Worm (Caenorhabditis elegans) whole organism, midembryonic: ENCODE results near the gene T19D7.5.

ENCODE experiments used
- T22C8.4 ChIP-seq: fragments of 200-800 bp; sonication (Bioruptor generic); IDR thresholded peaks from 2 replicates; pipeline ENCODE4 v1.3.6; 2022; ENCODE audit warnings: missing genetic modification characterization, missing compliant biosample characterization
- cog-1 ChIP-seq: sonication (generic microtip); optimal IDR thresholded peaks from 2 replicates; lab custom pipeline; 2016; ENCODE audit warnings: missing genetic modification characterization, missing compliant biosample characterization
- flt-1 ChIP-seq: fragments of 200-800 bp; sonication (Bioruptor generic); IDR thresholded peaks from 2 replicates; pipeline ENCODE4 v1.3.6; 2022; ENCODE audit warnings: missing genetic modification characterization, missing compliant biosample characterization
- klf-2 ChIP-seq: fragments of 200-800 bp; sonication (Bioruptor generic); conservative IDR thresholded peaks from 2 replicates; pipeline ENCODE4 v1.3.6; 2022; ENCODE audit warnings: missing genetic modification reagents, missing genetic modification characterization, missing compliant biosample characterization
- med-1 ChIP-seq: sonication (generic microtip); optimal IDR thresholded peaks from 2 replicates; lab custom pipeline; 2017; ENCODE audit warnings: missing genetic modification characterization, mild to moderate bottlenecking, missing compliant biosample characterization, antibody characterized with exemption, missing genetic modification reagents; ENCODE audit not compliant: insufficient read depth
- ref-1 ChIP-seq: fragments of 200-800 bp; sonication (Bioruptor generic); conservative IDR thresholded peaks from 2 replicates; pipeline ENCODE4 v1.3.6; 2022; ENCODE audit warnings: missing genetic modification reagents, missing genetic modification characterization, missing compliant biosample characterization
- tab-1 ChIP-seq: fragments of 200-800 bp; sonication (Bioruptor generic); IDR thresholded peaks from 2 replicates; pipeline ENCODE4 v1.3.6; 2022; ENCODE audit warnings: missing genetic modification characterization, missing compliant biosample characterization
- ztf-23 ChIP-seq: fragments of 200-800 bp; sonication (Bioruptor generic); IDR thresholded peaks from 2 replicates; pipeline ENCODE4 v1.3.6; 2022; ENCODE audit warnings: missing genetic modification reagents, missing genetic modification characterization, missing compliant biosample characterization
- ztf-29 ChIP-seq: fragments of 200-800 bp; sonication (Bioruptor generic); IDR thresholded peaks from 2 replicates; pipeline ENCODE4 v1.3.6; 2022; ENCODE audit warnings: missing genetic modification reagents, missing genetic modification characterization, missing compliant biosample characterization

T19D7.5 gene

ce11 chrX:670603-671002 is 4.6 kb upstream of the T19D7.5 start, which contains the start of gene T19D7.6:
Gene T19D7.6 (minus strand): TSS chrX:670800.
- no peak for TF ChIP-seq ref-1 (GFP tag; lab: Robert Waterston, UW)
- no peak for TF ChIP-seq flt-1 (GFP tag; lab: Robert Waterston, UW)
- TF ChIP-seq cog-1 (tag; lab: Kevin White, UChicago): no peak
- no peak for TF ChIP-seq tab-1 (GFP tag; lab: Robert Waterston, UW)
- no peak for TF ChIP-seq med-1 (GFP tag; lab: Kevin White, UChicago)
- no peak for TF ChIP-seq klf-2 (GFP tag; lab: Robert Waterston, UW)
- no peak for TF ChIP-seq ztf-29 (GFP tag; lab: Robert Waterston, UW)
- no peak for TF ChIP-seq T22C8.4 (GFP tag; lab: Robert Waterston, UW)
- no peak for TF ChIP-seq ztf-23 (GFP tag; lab: Robert Waterston, UW)

ce11 chrX:661727-662330 is 4.2 kb downstream of the T19D7.5 start, which contains the start of gene rund-1:
Gene rund-1 (minus strand): TSS chrX:661777.
- TF ChIP-seq ztf-23 (GFP tag; lab: Robert Waterston, UW): no peak
- TF ChIP-seq ztf-29 (GFP tag; lab: Robert Waterston, UW): no peak
- TF ChIP-seq tab-1 (GFP tag; lab: Robert Waterston, UW): no peak
- no peak for TF ChIP-seq ref-1 (GFP tag; lab: Robert Waterston, UW)

- TF ChIP-seq cog-1 (tag; lab: Kevin White, UChicago) (no peak), ztf-29 (GFP tag; lab: Robert Waterston, UW) (no peak), med-1 (GFP tag; lab: Kevin White, UChicago) (no peak), ref-1 (GFP tag; lab: Robert Waterston, UW) (no peak), ztf-23 (GFP tag; lab: Robert Waterston, UW) (no peak), klf-2 (GFP tag; lab: Robert Waterston, UW) (no peak), tab-1 (GFP tag; lab: Robert Waterston, UW) (no peak), T22C8.4 (GFP tag; lab: Robert Waterston, UW) (no peak), flt-1 (GFP tag; lab: Robert Waterston, UW) (no peak)
These were observed 10.1 kb downstream of the T19D7.5 start, which contains the start of gene lpr-7 for ce11 chrX:655884-656283. Gene lpr-7 (plus strand): TSS chrX:656184.

ce11 chrX:654804-655203 is 11.2 kb downstream of the T19D7.5 start, which contains the start of gene ifc-2:
Gene ifc-2 (minus strand): TSS chrX:654904.
- TF ChIP-seq T22C8.4 (GFP tag; lab: Robert Waterston, UW) (no peak), ref-1 (GFP tag; lab: Robert Waterston, UW) (no peak), ztf-29 (GFP tag; lab: Robert Waterston, UW) (no peak), ztf-23 (GFP tag; lab: Robert Waterston, UW) (no peak), med-1 (GFP tag; lab: Kevin White, UChicago) (no peak), tab-1 (GFP tag; lab: Robert Waterston, UW) (no peak)

ce11 chrX:651616-652015 is 14.4 kb downstream of the T19D7.5 start:
- TF ChIP-seq ref-1 (GFP tag; lab: Robert Waterston, UW): no peak
- no peak for TF ChIP-seq tab-1 (GFP tag; lab: Robert Waterston, UW)
- TF ChIP-seq klf-2 (GFP tag; lab: Robert Waterston, UW): no peak
- no peak for TF ChIP-seq ztf-29 (GFP tag; lab: Robert Waterston, UW)
- TF ChIP-seq cog-1 (tag; lab: Kevin White, UChicago): no peak
- no peak for TF ChIP-seq flt-1 (GFP tag; lab: Robert Waterston, UW)
- TF ChIP-seq med-1 (GFP tag; lab: Kevin White, UChicago): no peak
- TF ChIP-seq ztf-23 (GFP tag; lab: Robert Waterston, UW): no peak
- TF ChIP-seq T22C8.4 (GFP tag; lab: Robert Waterston, UW): no peak

- TF ChIP-seq cog-1 (tag; lab: Kevin White, UChicago): no peak
- no peak for TF ChIP-seq ref-1 (GFP tag; lab: Robert Waterston, UW)
These were observed 19.5 kb downstream of the T19D7.5 start for ce11 chrX:646493-646892.

- TF ChIP-seq tab-1 (GFP tag; lab: Robert Waterston, UW) (no peak), ztf-29 (GFP tag; lab: Robert Waterston, UW) (no peak), ztf-23 (GFP tag; lab: Robert Waterston, UW) (no peak), klf-2 (GFP tag; lab: Robert Waterston, UW) (no peak), T22C8.4 (GFP tag; lab: Robert Waterston, UW) (no peak), ref-1 (GFP tag; lab: Robert Waterston, UW) (no peak), flt-1 (GFP tag; lab: Robert Waterston, UW) (no peak)
These were observed 20.4 kb downstream of the T19D7.5 start for ce11 chrX:645589-645988.

- no peak for TF ChIP-seq tab-1 (GFP tag; lab: Robert Waterston, UW)
- no peak for TF ChIP-seq ztf-23 (GFP tag; lab: Robert Waterston, UW)
- no peak for TF ChIP-seq cog-1 (tag; lab: Kevin White, UChicago)
- no peak for TF ChIP-seq ref-1 (GFP tag; lab: Robert Waterston, UW)
- TF ChIP-seq T22C8.4 (GFP tag; lab: Robert Waterston, UW): no peak
- no peak for TF ChIP-seq med-1 (GFP tag; lab: Kevin White, UChicago)
- TF ChIP-seq flt-1 (GFP tag; lab: Robert Waterston, UW): no peak
- no peak for TF ChIP-seq ztf-29 (GFP tag; lab: Robert Waterston, UW)
- no peak for TF ChIP-seq klf-2 (GFP tag; lab: Robert Waterston, UW)
These were observed 23.2 kb downstream of the T19D7.5 start for ce11 chrX:642817-643216.

- TF ChIP-seq flt-1 (GFP tag; lab: Robert Waterston, UW): no peak
- TF ChIP-seq ztf-29 (GFP tag; lab: Robert Waterston, UW): no peak
- no peak for TF ChIP-seq klf-2 (GFP tag; lab: Robert Waterston, UW)
- no peak for TF ChIP-seq tab-1 (GFP tag; lab: Robert Waterston, UW)
- no peak for TF ChIP-seq ztf-23 (GFP tag; lab: Robert Waterston, UW)
- no peak for TF ChIP-seq med-1 (GFP tag; lab: Kevin White, UChicago)
These were observed 24.6 kb downstream of the T19D7.5 start, which contains the start of gene M6.11 for ce11 chrX:641440-641839. Gene M6.11 (minus strand): TSS chrX:641540.
